Fruit fly (Drosophila melanogaster) whole organism: ENCODE results near the gene CG43896.

Experiments used
- CG8478 ChIP-seq: fragments of >200 bp; optimal IDR thresholded peaks from 2 replicates; lab custom pipeline; 2018; ENCODE audit warnings: inconsistent platforms
- Dll ChIP-seq: fragments of >200 bp; optimal IDR thresholded peaks from 2 replicates; lab custom pipeline; 2017
- EcR ChIP-seq, 2 experiments: fragments of >200 bp; optimal IDR thresholded peaks; 2 replicates each; lab custom pipeline; 2017; ENCODE audit warnings: missing biosample characterization in 2 of 2, missing genetic modification characterization in 2 of 2, missing genetic modification reagents in 2 of 2
- pan ChIP-seq: fragments of >200 bp; optimal IDR thresholded peaks from 2 replicates; lab custom pipeline; 2017
- psq ChIP-seq: fragments of >200 bp; optimal IDR thresholded peaks from 2 replicates; lab custom pipeline; 2017

dm6 chr3L:12023137-12023792, 47.4 kb downstream of the CG43896 start:
- TF ChIP-seq EcR (GFP tag; optimal IDR thresholded peaks at IDR 0.05; lab: Kevin White, UChicago) (no peak), psq (lab: Kevin White, UChicago) (no peak), CG8478 (no peak), pan (lab: Kevin White, UChicago) (no peak), Dll (lab: Kevin White, UChicago) (no peak)
